Worm (Caenorhabditis elegans): ENCODE measurements around the gene C15B12.9.

DNA sequence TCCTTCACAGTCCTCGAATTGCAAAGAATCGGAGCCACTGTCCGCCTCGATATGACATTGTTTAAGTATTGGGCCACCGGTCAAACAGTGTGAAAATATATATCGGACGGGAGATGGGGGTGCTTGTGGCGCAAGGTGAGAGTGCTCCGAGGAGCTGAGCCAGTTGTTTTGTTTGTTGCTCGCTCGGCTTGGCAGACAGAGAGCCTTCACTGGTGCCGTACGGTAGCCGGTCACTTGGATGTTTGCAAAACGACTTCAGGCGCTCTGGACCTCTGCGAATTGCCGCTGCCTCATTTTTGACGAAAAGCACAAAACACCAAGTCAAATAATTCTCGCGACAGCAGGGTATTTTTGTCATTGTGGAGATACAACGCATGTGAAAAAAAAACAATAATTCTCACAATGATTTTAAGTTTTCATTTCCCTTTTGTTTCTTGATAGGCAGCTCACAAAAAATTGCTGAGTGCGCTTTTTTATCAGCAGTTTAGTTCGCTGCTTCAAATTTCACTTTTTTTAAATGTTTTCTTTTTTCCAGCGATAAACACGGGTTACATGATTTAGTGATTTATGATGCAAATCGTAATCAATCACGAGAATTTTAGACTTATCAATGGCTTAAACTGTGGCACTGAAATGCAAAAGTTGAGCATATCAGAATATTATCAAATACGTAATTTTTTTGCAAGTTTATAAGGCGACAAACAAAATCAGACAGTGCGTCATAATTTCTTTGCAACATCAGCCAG, 48.6 kb downstream of the C15B12.9 start:
- TF ChIP-seq lin-11 (tag; optimal IDR thresholded peaks at IDR 0.05) (no peak), elt-3 (tag; optimal IDR thresholded peaks at IDR 0.05) (no peak), aly-2 (tag; optimal IDR thresholded peaks at IDR 0.05) (no peak), ZK546.5 (tag; optimal IDR thresholded peaks at IDR 0.05) (no peak), unc-62 (GFP tag; optimal IDR thresholded peaks at IDR 0.05) (no peak), F13H6.1 (tag; optimal IDR thresholded peaks at IDR 0.05) (peak; percentile 3)

Data from whole organism, L2 larva.